Worm (Caenorhabditis elegans) whole organism, late embryonic: ENCODE data around the gene har-1.

Experiments
- C08G9.2 ChIP-seq: sonication (generic microtip); optimal IDR thresholded peaks from 2 replicates; lab custom pipeline; 2016; ENCODE audit warnings: mild to moderate bottlenecking, missing genetic modification characterization, moderate library complexity, missing compliant biosample characterization
- ceh-14 ChIP-seq: sonication (generic microtip); optimal IDR thresholded peaks from 2 replicates; lab custom pipeline; 2016; ENCODE audit warnings: missing genotype, missing genetic modification characterization, missing compliant biosample characterization
- dve-1 ChIP-seq: sonication (generic microtip); optimal IDR thresholded peaks from 2 replicates; lab custom pipeline; 2017; ENCODE audit warnings: antibody characterized with exemption, mild to moderate bottlenecking, missing genetic modification characterization, missing compliant biosample characterization
- eyg-1 ChIP-seq: sonication (generic microtip); optimal IDR thresholded peaks from 2 replicates; lab custom pipeline; 2016; ENCODE audit warnings: missing genotype, missing genetic modification characterization, missing compliant biosample characterization
- fkh-6 ChIP-seq: sonication (generic microtip); optimal IDR thresholded peaks from 2 replicates; lab custom pipeline; 2016; ENCODE audit warnings: missing genetic modification characterization, missing compliant biosample characterization
- gmeb-2 ChIP-seq: sonication (generic microtip); optimal IDR thresholded peaks from 2 replicates; lab custom pipeline; 2016; ENCODE audit warnings: missing genetic modification characterization, inconsistent platforms, missing compliant biosample characterization
- hlh-8 ChIP-seq: sonication (generic microtip); optimal IDR thresholded peaks from 2 replicates; lab custom pipeline; 2016; ENCODE audit warnings: missing genotype, missing genetic modification characterization, missing compliant biosample characterization
- pha-4 ChIP-seq: fragments of 150-350 bp; optimal IDR thresholded peaks from 2 replicates; lab custom pipeline; 2018; ENCODE audit warnings: missing biosample characterization, missing genetic modification reagents, missing genetic modification characterization
- ttx-3 ChIP-seq: sonication (generic microtip); optimal IDR thresholded peaks from 2 replicates; lab custom pipeline; 2016; ENCODE audit warnings: missing genetic modification reagents, missing genetic modification characterization, missing compliant biosample characterization
- unc-42 ChIP-seq: sonication (generic microtip); optimal IDR thresholded peaks from 2 replicates; lab custom pipeline; 2016; ENCODE audit warnings: missing genotype, missing genetic modification characterization, missing compliant biosample characterization
- unc-55 ChIP-seq: sonication (generic microtip); optimal IDR thresholded peaks from 2 replicates; lab custom pipeline; 2017; ENCODE audit warnings: missing biosample characterization, missing genetic modification reagents, missing genetic modification characterization

The har-1 gene

ce11 chrIII:4196301-4196987 is 44.6 kb downstream of the har-1 start (continued):
- TF ChIP-seq unc-55 (GFP tag; lab: Kevin White, UChicago) (peak; percentile 51), fkh-6 (tag; lab: Kevin White, UChicago) (peak; percentile 74), pha-4 (tag; lab: Kevin White, UChicago) (no peak)

ce11 chrIII:4196988-4197384 is 45.1 kb downstream of the har-1 start, which contains the start of gene asd-1:
asd-1 (plus strand) TSS chrIII:4197285.
- no peak for TF ChIP-seq ceh-14 (tag; lab: Kevin White, UChicago)
- no peak for TF ChIP-seq hlh-8
- TF ChIP-seq eyg-1 (tag; lab: Kevin White, UChicago): no peak
- no peak for TF ChIP-seq ttx-3 (tag; lab: Kevin White, UChicago)
- TF ChIP-seq gmeb-2 (tag; lab: Kevin White, UChicago): no peak
- TF ChIP-seq dve-1 (tag; lab: Kevin White, UChicago): no peak
- TF ChIP-seq unc-42: no peak
- no peak for TF ChIP-seq C08G9.2 (tag; lab: Kevin White, UChicago)
- TF ChIP-seq, all 69 proteins: peak for 0
